Worm (Caenorhabditis elegans) whole organism, L1 larva: ENCODE results near the gene emb-1.
A peak's percentile ranks its signal among the peaks of the same experiment; 100 is the strongest.

Experiments used
- C04F5.9 ChIP-seq: sonication (generic microtip); optimal IDR thresholded peaks from 2 replicates; lab custom pipeline; 2016; ENCODE audit warnings: missing genetic modification characterization, missing compliant biosample characterization
- C16A3.4 ChIP-seq: fragments of 150-350 bp; optimal IDR thresholded peaks from 2 replicates; lab custom pipeline; 2014; ENCODE audit warnings: missing biosample characterization, missing genetic modification characterization
- C34B4.2 ChIP-seq: sonication (generic microtip); optimal IDR thresholded peaks from 2 replicates; lab custom pipeline; 2017; ENCODE audit warnings: mild to moderate bottlenecking, missing genetic modification characterization, missing compliant biosample characterization
- F16B12.6 ChIP-seq: fragments of 150-350 bp; optimal IDR thresholded peaks from 2 replicates; lab custom pipeline; 2014; ENCODE audit warnings: missing biosample characterization, missing genetic modification characterization
- aha-1 ChIP-seq: fragments of 150-350 bp; optimal IDR thresholded peaks from 2 replicates; lab custom pipeline; 2014; ENCODE audit warnings: missing biosample characterization, missing genetic modification characterization
- aly-2 ChIP-seq: fragments of 150-350 bp; optimal IDR thresholded peaks from 2 replicates; lab custom pipeline; 2014; ENCODE audit warnings: missing biosample characterization, missing genetic modification characterization
- ama-1 ChIP-seq: fragments of 150-350 bp; optimal IDR thresholded peaks from 2 replicates; lab custom pipeline; 2014
- ceh-8 ChIP-seq: fragments of 200-800 bp; sonication (Bioruptor generic); optimal IDR thresholded peaks from 2 replicates; lab custom pipeline; 2018; ENCODE audit warnings: mild to moderate bottlenecking, missing genetic modification characterization, moderate library complexity, missing compliant biosample characterization
- ceh-82 ChIP-seq, 3 experiments: fragments of 150-350 bp in 1 of 3; sonication (generic microtip) in 2 of 3; optimal IDR thresholded peaks; 2 replicates each; lab custom pipeline; 2014 to 2017; ENCODE audit warnings: missing biosample characterization in 3 of 3, missing genetic modification characterization in 3 of 3
- ceh-90 ChIP-seq: sonication (generic microtip); optimal IDR thresholded peaks from 2 replicates; lab custom pipeline; 2016; ENCODE audit warnings: missing genetic modification characterization, missing compliant biosample characterization
- dsc-1 ChIP-seq: sonication (generic microtip); optimal IDR thresholded peaks from 2 replicates; lab custom pipeline; 2016; ENCODE audit warnings: mild to moderate bottlenecking, missing genetic modification characterization, missing compliant biosample characterization
- efl-1 ChIP-seq, 4 experiments: fragments of 150-350 bp; optimal IDR thresholded peaks in 3 of 4; peaks in 1 of 4; 1 replicate in 1 of 4; 2 replicates in 3 of 4; lab custom pipeline; 2014; ENCODE audit warnings: missing biosample characterization in 2 of 4, missing genetic modification characterization in 2 of 4, missing genetic modification reagents in 2 of 4
- egl-13 ChIP-seq: sonication (generic microtip); optimal IDR thresholded peaks from 2 replicates; lab custom pipeline; 2016; ENCODE audit warnings: missing genotype, missing genetic modification reagents, missing genetic modification characterization, missing compliant biosample characterization
- egl-27 ChIP-seq, 2 experiments: fragments of 150-350 bp in 1 of 2; sonication (generic microtip); optimal IDR thresholded peaks; 3 replicates each; lab custom pipeline; 2017 to 2018; ENCODE audit warnings: missing biosample characterization in 2 of 2, missing genetic modification characterization in 2 of 2, missing genetic modification reagents in 2 of 2
- ets-5 ChIP-seq: fragments of 200-800 bp; sonication (Bioruptor generic); IDR thresholded peaks from 2 replicates; pipeline ENCODE4 v1.3.6; 2022; ENCODE audit warnings: missing genetic modification characterization, missing compliant biosample characterization
- fkh-10 ChIP-seq: sonication (generic microtip); optimal IDR thresholded peaks from 2 replicates; lab custom pipeline; 2017; ENCODE audit warnings: missing biosample characterization, missing genetic modification reagents, missing genetic modification characterization
- fkh-4 ChIP-seq: sonication (generic microtip); optimal IDR thresholded peaks from 2 replicates; lab custom pipeline; 2016; ENCODE audit warnings: missing compliant biosample characterization, missing genetic modification characterization, borderline replicate concordance
- hlh-4 ChIP-seq: sonication (generic microtip); optimal IDR thresholded peaks from 2 replicates; lab custom pipeline; 2016; ENCODE audit warnings: mild to moderate bottlenecking, missing genetic modification characterization, missing compliant biosample characterization
- hpl-2 ChIP-seq: fragments of 150-350 bp; optimal IDR thresholded peaks from 2 replicates; lab custom pipeline; 2014; ENCODE audit warnings: missing biosample characterization, missing genetic modification reagents, missing genetic modification characterization
- irx-1 ChIP-seq: sonication (generic microtip); optimal IDR thresholded peaks from 2 replicates; lab custom pipeline; 2016; ENCODE audit warnings: missing genetic modification characterization, missing compliant biosample characterization
- lin-14 ChIP-seq: fragments of 200-800 bp; sonication (Bioruptor generic); optimal IDR thresholded peaks from 2 replicates; lab custom pipeline; 2018; ENCODE audit warnings: mild to moderate bottlenecking, missing genetic modification characterization, moderate library complexity, missing compliant biosample characterization
- lin-15B ChIP-seq: fragments of 150-350 bp; sonication (generic microtip); optimal IDR thresholded peaks from 3 replicates; lab custom pipeline; 2014; ENCODE audit warnings: missing biosample characterization, missing genetic modification characterization
- lin-35 ChIP-seq, 2 experiments: fragments of 150-350 bp; optimal IDR thresholded peaks; 2 replicates each; lab custom pipeline; 2014; ENCODE audit warnings: missing biosample characterization in 2 of 2, missing genetic modification characterization in 2 of 2, missing genetic modification reagents in 2 of 2
- lin-39 ChIP-seq: fragments of 150-350 bp; optimal IDR thresholded peaks from 2 replicates; lab custom pipeline; 2014; ENCODE audit warnings: missing biosample characterization, missing genetic modification reagents, missing genetic modification characterization
- lir-3 ChIP-seq: sonication (generic microtip); optimal IDR thresholded peaks from 2 replicates; lab custom pipeline; 2016; ENCODE audit warnings: mild to moderate bottlenecking, missing genetic modification characterization, moderate library complexity, missing compliant biosample characterization; ENCODE audit not compliant: poor library complexity
- mdl-1 ChIP-seq, 2 experiments: fragments of 150-350 bp; optimal IDR thresholded peaks; 2 replicates each; lab custom pipeline; 2014 to 2017; ENCODE audit warnings: missing biosample characterization in 2 of 2, missing genetic modification characterization in 2 of 2, inconsistent platforms in 1 of 2
- nhr-237 ChIP-seq: fragments of 150-350 bp; optimal IDR thresholded peaks from 2 replicates; lab custom pipeline; 2014; ENCODE audit warnings: missing biosample characterization, missing genetic modification characterization
- nhr-28 ChIP-seq: fragments of 150-350 bp; optimal IDR thresholded peaks from 2 replicates; lab custom pipeline; 2014; ENCODE audit warnings: missing biosample characterization, missing genetic modification characterization
- nhr-47 ChIP-seq: sonication (generic microtip); optimal IDR thresholded peaks from 2 replicates; lab custom pipeline; 2016; ENCODE audit warnings: mild to moderate bottlenecking, missing genetic modification characterization, moderate library complexity, missing compliant biosample characterization
- nhr-71 ChIP-seq: sonication (generic microtip); optimal IDR thresholded peaks from 2 replicates; lab custom pipeline; 2016; ENCODE audit warnings: mild to moderate bottlenecking, missing genetic modification characterization, moderate library complexity, missing compliant biosample characterization
- nhr-76 ChIP-seq: sonication (generic microtip); optimal IDR thresholded peaks from 2 replicates; lab custom pipeline; 2017; ENCODE audit warnings: missing biosample characterization, missing genetic modification characterization
- nhr-77 ChIP-seq: fragments of 150-350 bp; optimal IDR thresholded peaks from 2 replicates; lab custom pipeline; 2014; ENCODE audit warnings: missing biosample characterization, missing genetic modification characterization
- nhr-84 ChIP-seq: sonication (generic microtip); optimal IDR thresholded peaks from 2 replicates; lab custom pipeline; 2017; ENCODE audit warnings: missing biosample characterization, missing genetic modification characterization
- nhr-85 ChIP-seq: sonication (generic microtip); peaks from one replicate; lab custom pipeline; 2016; ENCODE audit warnings: missing genetic modification characterization, inconsistent platforms, missing compliant biosample characterization
- nhr-90 ChIP-seq: sonication (generic microtip); optimal IDR thresholded peaks from 2 replicates; lab custom pipeline; 2016; ENCODE audit warnings: mild to moderate bottlenecking, missing genetic modification characterization, missing compliant biosample characterization; ENCODE audit not compliant: poor library complexity
- pag-3 ChIP-seq: sonication (generic microtip); optimal IDR thresholded peaks from 2 replicates; lab custom pipeline; 2017; ENCODE audit warnings: missing genetic modification characterization, mild to moderate bottlenecking, missing compliant biosample characterization, antibody characterized with exemption, borderline replicate concordance; ENCODE audit not compliant: insufficient read depth
- pax-3 ChIP-seq: fragments of 200-800 bp; sonication (Bioruptor generic); optimal IDR thresholded peaks from 2 replicates; lab custom pipeline; 2018; ENCODE audit warnings: mild to moderate bottlenecking, missing genetic modification characterization, moderate library complexity, missing compliant biosample characterization
- pqm-1 ChIP-seq: sonication (generic microtip); optimal IDR thresholded peaks from 3 replicates; lab custom pipeline; 2017; ENCODE audit warnings: missing biosample characterization, missing genetic modification characterization
- rnt-1 ChIP-seq: sonication (generic microtip); optimal IDR thresholded peaks from 2 replicates; lab custom pipeline; 2016; ENCODE audit warnings: mild to moderate bottlenecking, missing genetic modification characterization, moderate library complexity, missing compliant biosample characterization
- snpc-4 ChIP-seq: fragments of 150-350 bp; optimal IDR thresholded peaks from 2 replicates; lab custom pipeline; 2014; ENCODE audit warnings: missing biosample characterization, missing genetic modification characterization
- snu-23 ChIP-seq: sonication (generic microtip); optimal IDR thresholded peaks from 2 replicates; lab custom pipeline; 2016; ENCODE audit warnings: missing genetic modification characterization, missing compliant biosample characterization
- sox-4 ChIP-seq: sonication (generic microtip); optimal IDR thresholded peaks from 2 replicates; lab custom pipeline; 2016; ENCODE audit warnings: missing genetic modification characterization, missing compliant biosample characterization
- sptf-1 ChIP-seq: fragments of 150-350 bp; optimal IDR thresholded peaks from 2 replicates; lab custom pipeline; 2014; ENCODE audit warnings: missing biosample characterization, missing genetic modification characterization
- sup-37 ChIP-seq: fragments of 200-800 bp; sonication (Bioruptor generic); optimal IDR thresholded peaks from 2 replicates; lab custom pipeline; 2018; ENCODE audit warnings: mild to moderate bottlenecking, missing genetic modification characterization, missing compliant biosample characterization
- swsn-7 ChIP-seq: sonication (generic microtip); optimal IDR thresholded peaks from 2 replicates; lab custom pipeline; 2016; ENCODE audit warnings: missing genetic modification characterization, missing compliant biosample characterization
- tbx-2 ChIP-seq: sonication (generic microtip); optimal IDR thresholded peaks from 2 replicates; lab custom pipeline; 2016; ENCODE audit warnings: missing genetic modification characterization, missing compliant biosample characterization
- unc-130 ChIP-seq: fragments of 150-350 bp; optimal IDR thresholded peaks from 2 replicates; lab custom pipeline; 2017; ENCODE audit warnings: missing biosample characterization, missing genetic modification characterization, inconsistent platforms
- unc-30 ChIP-seq: sonication (generic microtip); optimal IDR thresholded peaks from 2 replicates; lab custom pipeline; 2017; ENCODE audit warnings: missing biosample characterization, missing genetic modification characterization
- unc-62 ChIP-seq: fragments of 150-350 bp; optimal IDR thresholded peaks from 2 replicates; lab custom pipeline; 2014; ENCODE audit warnings: missing biosample characterization, missing genetic modification reagents, missing genetic modification characterization
- unc-86 ChIP-seq: sonication (generic microtip); optimal IDR thresholded peaks from 2 replicates; lab custom pipeline; 2016; ENCODE audit warnings: missing genetic modification characterization, missing compliant biosample characterization
- unc-98 ChIP-seq: fragments of 200-800 bp; sonication (Bioruptor generic); IDR thresholded peaks from 2 replicates; pipeline ENCODE4 v1.3.6; 2022; ENCODE audit warnings: missing genetic modification characterization, missing compliant biosample characterization
- zag-1 ChIP-seq: fragments of 150-350 bp; optimal IDR thresholded peaks from 2 replicates; lab custom pipeline; 2014; ENCODE audit warnings: missing biosample characterization, missing genetic modification characterization
- zip-4 ChIP-seq: fragments of 200-800 bp; sonication (Bioruptor generic); optimal IDR thresholded peaks from 2 replicates; lab custom pipeline; 2018; ENCODE audit warnings: mild to moderate bottlenecking, missing genetic modification characterization, moderate library complexity, missing compliant biosample characterization
- ztf-4 ChIP-seq: fragments of 150-350 bp; optimal IDR thresholded peaks from 2 replicates; lab custom pipeline; 2014; ENCODE audit warnings: missing biosample characterization, missing genetic modification characterization

The emb-1 gene

DNA sequence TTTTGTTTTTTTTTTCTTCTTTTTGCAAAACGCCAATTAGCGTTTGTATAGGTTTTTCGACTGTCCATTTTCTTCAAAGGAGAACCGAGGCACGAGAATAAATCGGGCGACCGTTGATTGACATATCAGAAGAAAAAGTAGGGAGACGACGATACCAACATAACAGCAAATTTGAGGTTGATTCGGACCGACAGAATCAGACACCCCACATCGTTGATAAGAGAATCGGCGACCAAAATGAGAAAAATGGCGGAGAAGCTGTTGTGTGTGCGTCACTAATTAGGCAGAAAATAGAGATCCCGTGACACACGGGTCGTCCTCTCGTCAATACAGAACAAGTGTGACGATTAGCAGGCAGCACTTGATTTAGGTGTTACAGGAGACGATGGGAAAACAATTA, 31.3 kb upstream of the emb-1 start:
- no peak for TF ChIP-seq lin-15B (tag; lab: Kevin White, UChicago)
- TF ChIP-seq nhr-47 (tag; lab: Kevin White, UChicago) = no peak
- no peak for TF ChIP-seq dsc-1
- TF ChIP-seq aha-1 (tag; lab: Kevin White, UChicago) = no peak
- no peak for TF ChIP-seq rnt-1
- no peak for TF ChIP-seq nhr-28 (tag; lab: Kevin White, UChicago)
- TF ChIP-seq sup-37 (GFP tag; lab: Kevin White, UChicago) = no peak
- TF ChIP-seq unc-30 (tag; lab: Kevin White, UChicago) = no peak
- TF ChIP-seq nhr-90 (tag; lab: Kevin White, UChicago) = peak; percentile 11
- no peak for TF ChIP-seq sptf-1 (tag; lab: Kevin White, UChicago)
- TF ChIP-seq unc-98 (GFP tag; lab: Robert Waterston, UW) = no peak
- TF ChIP-seq efl-1 (optimal IDR thresholded peaks at IDR 0.05; lab: Kevin White, UChicago) = no peak
- TF ChIP-seq efl-1 (GFP tag; optimal IDR thresholded peaks at IDR 0.05 in 1 of 2; lab: Kevin White, UChicago) = peak in 1 of 2 experiments; percentile 53
- TF ChIP-seq lin-39 = no peak
- TF ChIP-seq mdl-1 (tag; optimal IDR thresholded peaks at IDR 0.05; lab: Kevin White, UChicago) = peak in 1 of 2 experiments; percentile 26
- TF ChIP-seq ceh-82 (tag; optimal IDR thresholded peaks at IDR 0.05; lab: Kevin White, UChicago) = no peak
- TF ChIP-seq ama-1 = no peak
- TF ChIP-seq aly-2 (tag; lab: Kevin White, UChicago) = no peak
- no peak for TF ChIP-seq lir-3 (tag; lab: Kevin White, UChicago)
- TF ChIP-seq ztf-4 (tag; lab: Kevin White, UChicago) = no peak
- no peak for TF ChIP-seq zip-4
- no peak for TF ChIP-seq egl-27 (tag; optimal IDR thresholded peaks at IDR 0.05; lab: Kevin White, UChicago)
- no peak for TF ChIP-seq pqm-1 (tag; lab: Kevin White, UChicago)
- TF ChIP-seq irx-1 = no peak
- no peak for TF ChIP-seq fkh-10 (GFP tag; lab: Kevin White, UChicago)
- no peak for TF ChIP-seq F16B12.6
- TF ChIP-seq ceh-90 (tag; lab: Kevin White, UChicago) = no peak
- no peak for TF ChIP-seq nhr-76 (tag; lab: Kevin White, UChicago)
- no peak for TF ChIP-seq egl-13 (tag; lab: Kevin White, UChicago)
- no peak for TF ChIP-seq zag-1 (tag; lab: Kevin White, UChicago)
- no peak for TF ChIP-seq unc-86 (tag; lab: Kevin White, UChicago)
- peak; percentile 47 for TF ChIP-seq nhr-71 (tag; lab: Kevin White, UChicago)
- no peak for TF ChIP-seq fkh-4 (tag; lab: Kevin White, UChicago)
- no peak for TF ChIP-seq C16A3.4 (tag; lab: Kevin White, UChicago)
- TF ChIP-seq hlh-4 (tag; lab: Kevin White, UChicago) = no peak
- TF ChIP-seq hpl-2 (GFP tag; lab: Kevin White, UChicago) = no peak
- TF ChIP-seq ets-5 (GFP tag; lab: Robert Waterston, UW) = no peak
- no peak for TF ChIP-seq swsn-7 (tag; lab: Kevin White, UChicago)
- no peak for TF ChIP-seq C34B4.2
- no peak for TF ChIP-seq snpc-4 (tag; lab: Kevin White, UChicago)
- TF ChIP-seq unc-62 (GFP tag; lab: Kevin White, UChicago) = no peak
- TF ChIP-seq nhr-77 (tag; lab: Kevin White, UChicago) = no peak
- peak; percentile 8 for TF ChIP-seq snu-23 (GFP tag; lab: Kevin White, UChicago)
- peak in 1 of 2 experiments; percentile 30 for TF ChIP-seq lin-35 (GFP tag; optimal IDR thresholded peaks at IDR 0.05; lab: Kevin White, UChicago)
- no peak for TF ChIP-seq nhr-237 (tag; lab: Kevin White, UChicago)
- peak; percentile 97 for TF ChIP-seq tbx-2 (tag; lab: Kevin White, UChicago)
- no peak for TF ChIP-seq pax-3 (tag; lab: Kevin White, UChicago)
- peak; percentile 85 for TF ChIP-seq nhr-85 (tag; lab: Kevin White, UChicago)
- peak; percentile 37 for TF ChIP-seq lin-14 (GFP tag; lab: Kevin White, UChicago)
- TF ChIP-seq unc-130 (tag; lab: Kevin White, UChicago) = peak; percentile 63
- TF ChIP-seq C04F5.9 (tag; lab: Kevin White, UChicago) = no peak
- no peak for TF ChIP-seq nhr-84 (tag; lab: Kevin White, UChicago)
- no peak for TF ChIP-seq sox-4
- TF ChIP-seq ceh-8 (GFP tag; lab: Kevin White, UChicago) = no peak
- no peak for TF ChIP-seq pag-3 (tag; lab: Kevin White, UChicago)
